Worm (Caenorhabditis elegans) whole organism, L4 larva: Measurements from ENCODE around the gene Y57A10A.13.

Source experiments
- attf-4 ChIP-seq: sonication (generic microtip); optimal IDR thresholded peaks from 3 replicates; lab custom pipeline; 2017; ENCODE audit warnings: missing biosample characterization, missing genetic modification characterization
- mep-1 ChIP-seq: fragments of 150-350 bp; sonication (generic microtip); optimal IDR thresholded peaks from 3 replicates; lab custom pipeline; 2014; ENCODE audit warnings: missing biosample characterization, missing genetic modification characterization
- pqm-1 ChIP-seq: sonication (generic microtip); optimal IDR thresholded peaks from 2 replicates; lab custom pipeline; 2017; ENCODE audit warnings: missing biosample characterization, missing genetic modification characterization

- TF ChIP-seq attf-4 (tag; lab: Kevin White, UChicago) = no peak
- TF ChIP-seq mep-1 (tag; lab: Kevin White, UChicago) = no peak
- no peak for TF ChIP-seq pqm-1 (tag; lab: Kevin White, UChicago)
Observed at ce11 chrII:12199209-12199608, 14.5 kb upstream of the Y57A10A.13 start.
